Worm (Caenorhabditis elegans): ENCODE results near the gene mbk-1.

mbk-1 gene

DNA sequence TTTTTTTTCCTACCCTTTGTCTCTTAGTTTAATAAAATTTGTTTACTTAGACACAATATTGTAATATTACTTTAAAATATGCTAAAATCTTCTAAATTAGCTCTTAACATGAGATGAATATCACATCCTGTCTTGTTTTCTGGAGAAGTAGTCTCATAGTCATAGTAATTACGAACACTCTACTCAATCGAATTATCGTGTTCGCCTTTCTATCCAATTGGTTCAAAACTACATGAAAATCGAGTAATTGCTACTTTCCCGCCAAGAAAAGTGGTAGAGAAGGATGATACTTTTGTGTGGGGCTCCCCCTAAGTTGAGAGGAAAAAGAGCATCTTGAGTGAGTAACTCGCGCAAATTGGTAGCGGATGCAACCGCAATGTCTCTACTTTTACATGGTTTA, 46.2 kb downstream of the mbk-1 start:
- TF ChIP-seq ces-1 (GFP tag; optimal IDR thresholded peaks at IDR 0.05), result peak; percentile 89
- no peak for TF ChIP-seq cnd-1 (tag; optimal IDR thresholded peaks at IDR 0.05)

ce11 chrX:14776312-14776711, 48.0 kb downstream of the mbk-1 start:
- no peak for TF ChIP-seq blmp-1 (tag; optimal IDR thresholded peaks at IDR 0.05)
- TF ChIP-seq mep-1 (tag; optimal IDR thresholded peaks at IDR 0.05), result no peak
- TF ChIP-seq lsy-2 (tag; optimal IDR thresholded peaks at IDR 0.05), result peak; percentile 34
- TF ChIP-seq M03D4.4 (tag; optimal IDR thresholded peaks at IDR 0.05), result no peak

DNA sequence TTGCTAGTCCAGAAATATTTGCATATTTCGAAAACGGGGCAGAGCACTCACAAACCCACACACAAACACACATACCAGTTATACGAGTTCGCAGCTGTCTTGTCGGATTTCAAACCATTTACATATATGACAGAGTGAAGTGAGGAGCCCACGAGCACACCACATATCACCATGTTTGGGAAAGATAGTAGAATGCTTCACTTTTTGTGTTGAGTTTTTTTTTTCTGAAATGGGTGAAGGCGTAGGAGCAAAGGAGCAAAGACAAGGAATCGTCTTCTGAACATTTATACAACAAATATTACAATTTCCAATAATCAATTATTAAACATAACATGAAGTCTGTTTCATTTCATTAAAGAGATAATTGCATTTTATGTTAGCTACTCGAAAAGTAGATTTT, 49.1 kb downstream of the mbk-1 start:
- TF ChIP-seq mab-5 (tag; optimal IDR thresholded peaks at IDR 0.05), result no peak
- TF ChIP-seq sptf-1 (tag; optimal IDR thresholded peaks at IDR 0.05), result no peak
- no peak for TF ChIP-seq flh-1 (GFP tag; optimal IDR thresholded peaks at IDR 0.05)
- TF ChIP-seq unc-120 (tag; optimal IDR thresholded peaks at IDR 0.05; ENCODE audit: poor library complexity, severe bottlenecking), result no peak
- no peak for TF ChIP-seq drap-1 (GFP tag; optimal IDR thresholded peaks at IDR 0.05)
- no peak for TF ChIP-seq M03D4.4 (tag; optimal IDR thresholded peaks at IDR 0.05)

- TF ChIP-seq mls-2 (tag; optimal IDR thresholded peaks at IDR 0.05) (no peak), ceh-83 (GFP tag; optimal IDR thresholded peaks at IDR 0.05) (no peak), hlh-1 (tag; optimal IDR thresholded peaks at IDR 0.05) (no peak), zip-8 (tag; optimal IDR thresholded peaks at IDR 0.05) (no peak)
Measured at ce11 chrX:14773238-14773637, 51.1 kb downstream of the mbk-1 start, which contains the start of gene unc-3. Gene unc-3, plus strand, starts transcription at chrX:14773538.

- TF ChIP-seq unc-62 (GFP tag; optimal IDR thresholded peaks at IDR 0.05) (no peak), ham-2 (GFP tag; optimal IDR thresholded peaks at IDR 0.05) (no peak), bed-3 (GFP tag; optimal IDR thresholded peaks at IDR 0.05) (no peak), sptf-1 (tag; optimal IDR thresholded peaks at IDR 0.05) (no peak), ceh-83 (GFP tag; optimal IDR thresholded peaks at IDR 0.05) (no peak), lsy-2 (tag; optimal IDR thresholded peaks at IDR 0.05) (no peak), nhr-2 (tag; optimal IDR thresholded peaks at IDR 0.05) (no peak)
Measured at ce11 chrX:14771682-14772081, 52.7 kb downstream of the mbk-1 start, which contains the start of gene Y16B4A.2. Gene Y16B4A.2, minus strand, starts transcription at chrX:14771851.

DNA sequence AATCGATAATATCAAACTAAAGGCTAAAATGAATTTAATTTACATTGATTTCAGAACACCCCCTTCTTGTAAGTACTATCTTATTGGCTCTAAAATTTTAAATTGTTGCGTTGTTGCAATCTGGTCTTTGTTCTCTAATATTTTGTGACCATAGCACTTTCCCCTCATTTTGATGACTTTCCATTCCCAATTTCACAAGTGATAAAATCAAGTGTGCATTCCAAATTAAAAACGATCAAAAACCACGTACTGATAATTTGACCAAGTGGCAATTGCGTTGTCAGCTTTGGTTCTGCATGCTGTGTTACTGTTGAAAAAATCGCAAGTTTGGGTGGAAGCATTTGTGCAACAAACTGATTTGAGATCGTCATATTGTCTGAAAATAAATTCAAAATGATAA, 54.0 kb downstream of the mbk-1 start:
- TF ChIP-seq bed-3 (GFP tag; optimal IDR thresholded peaks at IDR 0.05) (no peak), lin-13 (tag; optimal IDR thresholded peaks at IDR 0.05) (no peak), nhr-237 (tag; optimal IDR thresholded peaks at IDR 0.05) (no peak), nhr-28 (tag; optimal IDR thresholded peaks at IDR 0.05) (no peak), elt-1 (tag; optimal IDR thresholded peaks at IDR 0.05; ENCODE audit: borderline replicate concordance, insufficient read depth) (no peak), tbx-8 (GFP tag; optimal IDR thresholded peaks at IDR 0.05) (no peak), lsy-2 (tag; optimal IDR thresholded peaks at IDR 0.05) (no peak), M03D4.4 (tag; optimal IDR thresholded peaks at IDR 0.05) (no peak), unc-120 (tag; optimal IDR thresholded peaks at IDR 0.05; ENCODE audit: poor library complexity, severe bottlenecking) (no peak), flh-1 (GFP tag; optimal IDR thresholded peaks at IDR 0.05) (no peak), ceh-39 (tag; optimal IDR thresholded peaks at IDR 0.05) (no peak), sptf-1 (tag; optimal IDR thresholded peaks at IDR 0.05) (no peak), unc-62 (GFP tag; optimal IDR thresholded peaks at IDR 0.05) (no peak)
